Worm (Caenorhabditis elegans) whole organism, mixed stage, embryonic: ENCODE measurements around the gene F41G3.19.
A peak's percentile ranks its signal among the peaks of the same experiment; 100 is the strongest.

ENCODE experiments used
- M03D4.4 ChIP-seq: sonication (generic microtip); optimal IDR thresholded peaks from 2 replicates; lab custom pipeline; 2017; ENCODE audit warnings: mild to moderate bottlenecking, missing genetic modification characterization, missing compliant biosample characterization
- ceh-43 ChIP-seq: fragments of 200-800 bp; sonication (Bioruptor generic); optimal IDR thresholded peaks from 2 replicates; lab custom pipeline; 2018; ENCODE audit warnings: mild to moderate bottlenecking, missing genetic modification characterization, moderate library complexity, missing compliant biosample characterization
- elt-1 ChIP-seq: sonication (generic microtip); optimal IDR thresholded peaks from 2 replicates; lab custom pipeline; 2017; ENCODE audit warnings: missing genetic modification characterization, mild to moderate bottlenecking, missing compliant biosample characterization, antibody characterized with exemption, moderate library complexity, borderline replicate concordance; ENCODE audit not compliant: insufficient read depth
- elt-3 ChIP-seq: fragments of 150-350 bp; optimal IDR thresholded peaks from 2 replicates; lab custom pipeline; 2014; ENCODE audit warnings: missing biosample characterization, missing genetic modification characterization
- lin-13 ChIP-seq: fragments of 150-350 bp; optimal IDR thresholded peaks from 2 replicates; lab custom pipeline; 2014; ENCODE audit warnings: missing biosample characterization, missing genetic modification characterization
- lsy-2 ChIP-seq: fragments of 150-350 bp; optimal IDR thresholded peaks from 2 replicates; lab custom pipeline; 2014; ENCODE audit warnings: missing biosample characterization, missing genetic modification characterization
- mep-1 ChIP-seq: fragments of 150-350 bp; optimal IDR thresholded peaks from 2 replicates; lab custom pipeline; 2017; ENCODE audit warnings: missing biosample characterization, missing genetic modification reagents, missing genetic modification characterization, inconsistent platforms
- mls-2 ChIP-seq: sonication (generic microtip); optimal IDR thresholded peaks from 2 replicates; lab custom pipeline; 2016; ENCODE audit warnings: mild to moderate bottlenecking, missing genetic modification characterization, moderate library complexity, missing compliant biosample characterization
- nhr-76 ChIP-seq: sonication (generic microtip); optimal IDR thresholded peaks from 2 replicates; lab custom pipeline; 2017; ENCODE audit warnings: missing biosample characterization, missing genetic modification characterization
- sptf-1 ChIP-seq: sonication (generic microtip); optimal IDR thresholded peaks from 2 replicates; lab custom pipeline; 2017; ENCODE audit warnings: mild to moderate bottlenecking, missing genetic modification characterization, moderate library complexity, missing compliant biosample characterization
- unc-39 ChIP-seq: fragments of 150-350 bp; optimal IDR thresholded peaks from 2 replicates; lab custom pipeline; 2014; ENCODE audit warnings: missing biosample characterization, missing genetic modification characterization
- unc-62 ChIP-seq: fragments of 150-350 bp; optimal IDR thresholded peaks from 2 replicates; lab custom pipeline; 2014; ENCODE audit warnings: missing biosample characterization, missing genetic modification reagents, missing genetic modification characterization
- zip-8 ChIP-seq: fragments of 150-350 bp; optimal IDR thresholded peaks from 2 replicates; lab custom pipeline; 2014; ENCODE audit warnings: missing biosample characterization, missing genetic modification characterization
- ztf-11 ChIP-seq: fragments of 150-350 bp; optimal IDR thresholded peaks from 2 replicates; lab custom pipeline; 2014; ENCODE audit warnings: missing biosample characterization, missing genetic modification characterization

ce11 chrII:6734674-6735073, 17.3 kb downstream of the F41G3.19 start, which contains the start of gene T14B4.3:
- TF ChIP-seq lin-13 (tag; lab: Kevin White, UChicago) (no peak), ceh-43 (GFP tag; lab: Kevin White, UChicago) (no peak), sptf-1 (peak; percentile 36), ztf-11 (no peak), M03D4.4 (no peak), unc-62 (GFP tag; lab: Kevin White, UChicago) (no peak), mep-1 (tag; lab: Kevin White, UChicago) (peak; percentile 76), lsy-2 (peak; percentile 83), mls-2 (no peak), elt-1 (tag; lab: Kevin White, UChicago) (no peak), unc-39 (tag; lab: Kevin White, UChicago) (no peak), elt-3 (tag; lab: Kevin White, UChicago) (no peak), nhr-76 (no peak), zip-8 (no peak)
